Fruit fly (Drosophila melanogaster) whole organism, embryonic: Measurements from ENCODE around the gene CG14721.

Experiments used
- Awh ChIP-seq: fragments of 200-800 bp; sonication (Bioruptor generic); IDR thresholded peaks from 2 replicates; pipeline ENCODE4, ENCODE4 v1.3.6; 2022; ENCODE audit warnings: missing biosample characterization, missing genetic modification characterization
- B-H1 ChIP-seq: fragments of 200-800 bp; sonication (Bioruptor generic); IDR thresholded peaks from 3 replicates; pipeline ENCODE4 v1.3.6; 2022; ENCODE audit warnings: missing biosample characterization, missing genetic modification characterization
- C15 ChIP-seq: fragments of 200-800 bp; sonication (Bioruptor generic); IDR thresholded peaks from 3 replicates; pipeline ENCODE4 v1.3.6; 2022; ENCODE audit warnings: missing biosample characterization, missing genetic modification characterization
- CG11398 ChIP-seq: fragments of 200-800 bp; sonication (Bioruptor generic); optimal IDR thresholded peaks from 2 replicates; lab custom pipeline; 2016; ENCODE audit warnings: missing biosample characterization, missing genetic modification characterization
- CG1233 ChIP-seq: fragments of 200-800 bp; sonication (Bioruptor generic); optimal IDR thresholded peaks from 4 replicates; lab custom pipeline; 2018; ENCODE audit warnings: missing biosample characterization, mild to moderate bottlenecking, missing genetic modification characterization
- CG14965 ChIP-seq: fragments of 200-800 bp; sonication (Bioruptor generic); optimal IDR thresholded peaks from 2 replicates; lab custom pipeline; 2016; ENCODE audit warnings: missing biosample characterization, missing genetic modification characterization, borderline replicate concordance
- CG1529 ChIP-seq: fragments of 200-800 bp; sonication (Bioruptor generic); optimal IDR thresholded peaks from 3 replicates; lab custom pipeline; 2018; ENCODE audit warnings: missing biosample characterization, missing genetic modification characterization
- CG1647 ChIP-seq: fragments of 200-800 bp; sonication (Bioruptor generic); optimal IDR thresholded peaks from 3 replicates; lab custom pipeline; 2016; ENCODE audit warnings: missing biosample characterization, missing genetic modification characterization
- CG17328 ChIP-seq: fragments of 200-800 bp; sonication (Bioruptor generic); IDR thresholded peaks from 2 replicates; pipeline ENCODE4 v1.3.6; 2022; ENCODE audit warnings: missing biosample characterization, missing genetic modification characterization
- CG18476 ChIP-seq: fragments of 200-800 bp; sonication (Bioruptor generic); optimal IDR thresholded peaks from 2 replicates; lab custom pipeline; 2016; ENCODE audit warnings: missing biosample characterization, mild to moderate bottlenecking, missing genetic modification characterization
- CG3163 ChIP-seq: fragments of 200-800 bp; sonication (Bioruptor generic); optimal IDR thresholded peaks from 3 replicates; lab custom pipeline; 2016; ENCODE audit warnings: missing biosample characterization, missing genetic modification characterization
- CG32532 ChIP-seq: fragments of 200-800 bp; sonication (Bioruptor generic); IDR thresholded peaks from 2 replicates; pipeline ENCODE4 v1.3.6; 2022; ENCODE audit warnings: missing biosample characterization, missing genetic modification characterization
- CG4282 ChIP-seq: fragments of 200-800 bp; sonication (Bioruptor generic); optimal IDR thresholded peaks from 2 replicates; lab custom pipeline; 2016; ENCODE audit warnings: missing biosample characterization, missing genetic modification characterization
- CG4404 ChIP-seq: fragments of 200-800 bp; sonication (Bioruptor generic); IDR thresholded peaks from 2 replicates; pipeline ENCODE4 v1.3.6; 2022; ENCODE audit warnings: missing biosample characterization, missing genetic modification characterization
- CG4617 ChIP-seq: fragments of 200-800 bp; sonication (Bioruptor generic); optimal IDR thresholded peaks from 3 replicates; lab custom pipeline; 2016; ENCODE audit warnings: missing biosample characterization, missing genetic modification characterization, borderline replicate concordance
- CG5180 ChIP-seq: fragments of 200-800 bp; sonication (Bioruptor generic); optimal IDR thresholded peaks from 3 replicates; lab custom pipeline; 2017; ENCODE audit warnings: missing biosample characterization, missing genetic modification characterization, mild to moderate bottlenecking, moderate library complexity, missing genetic modification reagents
- CG6254 ChIP-seq: fragments of 200-800 bp; sonication (Bioruptor generic); optimal IDR thresholded peaks from 3 replicates; lab custom pipeline; 2017; ENCODE audit warnings: mild to moderate bottlenecking, missing biosample characterization, missing genetic modification reagents, missing genetic modification characterization
- CG6689 ChIP-seq: fragments of 200-800 bp; sonication (Bioruptor generic); IDR thresholded peaks from 2 replicates; pipeline ENCODE4 v1.3.6; 2022; ENCODE audit warnings: missing biosample characterization, missing genetic modification characterization
- CG6791 ChIP-seq: fragments of 200-800 bp; sonication (Bioruptor generic); IDR thresholded peaks from 3 replicates; pipeline ENCODE4 v1.3.6; 2022; ENCODE audit warnings: missing biosample characterization, missing genetic modification characterization; ENCODE audit not compliant: partially characterized antibody
- CG6854 ChIP-seq: fragments of 200-800 bp; sonication (Bioruptor generic); optimal IDR thresholded peaks from 3 replicates; lab custom pipeline; 2017; ENCODE audit warnings: missing biosample characterization, mild to moderate bottlenecking, missing genetic modification characterization
- CG7786 ChIP-seq: fragments of 200-800 bp; sonication (Bioruptor generic); optimal IDR thresholded peaks from 2 replicates; lab custom pipeline; 2016; ENCODE audit warnings: missing biosample characterization, missing genetic modification characterization
- CG8089 ChIP-seq: fragments of 200-800 bp; sonication (Bioruptor generic); optimal IDR thresholded peaks from 3 replicates; lab custom pipeline; 2016; ENCODE audit warnings: missing biosample characterization, missing genetic modification characterization
- CG8478 ChIP-seq: fragments of >200 bp; optimal IDR thresholded peaks from 2 replicates; lab custom pipeline; 2018
- CG8765 ChIP-seq: fragments of 200-800 bp; sonication (Bioruptor generic); IDR thresholded peaks from 2 replicates; pipeline ENCODE4 v1.3.6; 2022; ENCODE audit warnings: missing biosample characterization, missing genetic modification characterization
- CG8924 ChIP-seq: fragments of 200-800 bp; optimal IDR thresholded peaks from 3 replicates; lab custom pipeline; 2019; ENCODE audit warnings: missing biosample characterization, mild to moderate bottlenecking, missing genetic modification characterization, moderate library complexity
- CTCF ChIP-seq: fragments of 200-800 bp; sonication (Bioruptor generic); optimal IDR thresholded peaks from 2 replicates; lab custom pipeline; 2017; ENCODE audit warnings: missing biosample characterization, mild to moderate bottlenecking, missing genetic modification characterization, moderate library complexity
- CkIIα-i1 ChIP-seq: fragments of 200-800 bp; sonication (Bioruptor generic); IDR thresholded peaks from 2 replicates; pipeline ENCODE4 v1.3.6; 2022; ENCODE audit warnings: missing biosample characterization, missing genetic modification characterization
- Dad ChIP-seq: fragments of 200-800 bp; sonication (Bioruptor generic); optimal IDR thresholded peaks from 3 replicates; lab custom pipeline; 2016; ENCODE audit warnings: missing biosample characterization, missing genetic modification characterization
- Elba2 ChIP-seq: fragments of 200-800 bp; sonication (Bioruptor generic); optimal IDR thresholded peaks from 3 replicates; lab custom pipeline; 2016; ENCODE audit warnings: missing biosample characterization, missing genetic modification characterization
- Hey ChIP-seq: fragments of 200-800 bp; sonication (Bioruptor generic); optimal IDR thresholded peaks from 3 replicates; lab custom pipeline; 2018; ENCODE audit warnings: missing biosample characterization, mild to moderate bottlenecking, missing genetic modification characterization
- HmgZ ChIP-seq: fragments of 200-800 bp; sonication (Bioruptor generic); optimal IDR thresholded peaks from 2 replicates; lab custom pipeline; 2018; ENCODE audit warnings: missing biosample characterization, mild to moderate bottlenecking, missing genetic modification characterization
- Hr51 ChIP-seq, 2 experiments: fragments of 200-800 bp; sonication (Bioruptor generic); optimal IDR thresholded peaks; 2 replicates in 1 of 2; 3 replicates in 1 of 2; lab custom pipeline; 2016 to 2018; ENCODE audit warnings: missing biosample characterization in 2 of 2, missing genetic modification characterization in 2 of 2, mild to moderate bottlenecking in 1 of 2, moderate library complexity in 1 of 2
- Lpt ChIP-seq: fragments of >200 bp; optimal IDR thresholded peaks from 2 replicates; lab custom pipeline; 2018; ENCODE audit warnings: missing biosample characterization, missing genetic modification characterization
- Med ChIP-seq: fragments of 200-800 bp; sonication (Bioruptor generic); peaks from one replicate; lab custom pipeline; 2016; ENCODE audit warnings: missing biosample characterization, missing genetic modification characterization, mild to moderate bottlenecking, inconsistent platforms, moderate library complexity
- NFAT ChIP-seq: fragments of 200-800 bp; sonication (Bioruptor generic); IDR thresholded peaks from 2 replicates; pipeline ENCODE4 v1.3.6; 2022; ENCODE audit warnings: missing biosample characterization, missing genetic modification characterization
- Sry-δ ChIP-seq: fragments of 200-800 bp; sonication (Bioruptor generic); optimal IDR thresholded peaks from 2 replicates; lab custom pipeline; 2016; ENCODE audit warnings: missing biosample characterization, missing genetic modification characterization
- Taf1 ChIP-seq: fragments of 200-800 bp; sonication (Bioruptor generic); IDR thresholded peaks from 2 replicates; pipeline ENCODE4 v1.3.6; 2022; ENCODE audit warnings: missing biosample characterization, missing genetic modification characterization
- Tbp ChIP-seq: fragments of >200 bp; optimal IDR thresholded peaks from 2 replicates; lab custom pipeline; 2018; ENCODE audit warnings: missing biosample characterization, missing genetic modification characterization
- Vsx1 ChIP-seq: fragments of 200-800 bp; sonication (Bioruptor generic); optimal IDR thresholded peaks from 2 replicates; lab custom pipeline; 2017; ENCODE audit warnings: missing biosample characterization, mild to moderate bottlenecking, missing genetic modification characterization, missing genetic modification reagents
- Xbp1 ChIP-seq: fragments of 200-800 bp; sonication (Bioruptor generic); optimal IDR thresholded peaks from 3 replicates; lab custom pipeline; 2016; ENCODE audit warnings: missing biosample characterization, mild to moderate bottlenecking, missing genetic modification characterization
- ase ChIP-seq: fragments of 200-800 bp; sonication (Bioruptor generic); IDR thresholded peaks from 3 replicates; pipeline ENCODE4 v1.3.6; 2022; ENCODE audit warnings: missing biosample characterization, missing genetic modification characterization
- caup ChIP-seq: fragments of 200-800 bp; sonication (Bioruptor generic); optimal IDR thresholded peaks from 3 replicates; lab custom pipeline; 2017; ENCODE audit warnings: missing biosample characterization, mild to moderate bottlenecking, missing genetic modification characterization, moderate library complexity; ENCODE audit not compliant: severe bottlenecking
- dati ChIP-seq: fragments of 200-800 bp; sonication (Bioruptor generic); IDR thresholded peaks from 2 replicates; pipeline ENCODE4 v1.3.6; 2022; ENCODE audit warnings: missing biosample characterization, missing genetic modification characterization
- emc ChIP-seq: fragments of 200-800 bp; sonication (Bioruptor generic); optimal IDR thresholded peaks from 2 replicates; lab custom pipeline; 2016; ENCODE audit warnings: missing biosample characterization, missing genetic modification characterization
- fd96Cb ChIP-seq: fragments of 200-800 bp; sonication (Bioruptor generic); optimal IDR thresholded peaks from 2 replicates; lab custom pipeline; 2018; ENCODE audit warnings: missing biosample characterization, mild to moderate bottlenecking, missing genetic modification characterization, moderate library complexity
- ftz-f1 ChIP-seq: fragments of 200-800 bp; sonication (Bioruptor generic); optimal IDR thresholded peaks from 2 replicates; lab custom pipeline; 2016; ENCODE audit warnings: missing biosample characterization, missing genetic modification characterization
- gce ChIP-seq: fragments of 200-800 bp; sonication (Bioruptor generic); IDR thresholded peaks from 3 replicates; pipeline ENCODE4 v1.3.6; 2022; ENCODE audit warnings: missing biosample characterization, missing genetic modification characterization
- kni ChIP-seq: fragments of 200-800 bp; sonication (Bioruptor generic); optimal IDR thresholded peaks from 3 replicates; lab custom pipeline; 2017; ENCODE audit warnings: mild to moderate bottlenecking, missing biosample characterization, missing genetic modification reagents, missing genetic modification characterization
- phol ChIP-seq: fragments of 200-800 bp; sonication (Bioruptor generic); optimal IDR thresholded peaks from 3 replicates; lab custom pipeline; 2018; ENCODE audit warnings: missing biosample characterization, mild to moderate bottlenecking, missing genetic modification characterization, moderate library complexity
- sr ChIP-seq: fragments of 200-800 bp; sonication (Bioruptor generic); IDR thresholded peaks from 3 replicates; pipeline ENCODE4 v1.3.6; 2022; ENCODE audit warnings: missing biosample characterization, missing genetic modification characterization
- wor ChIP-seq: fragments of 200-800 bp; sonication (Bioruptor generic); IDR thresholded peaks from 2 replicates; pipeline ENCODE4 v1.3.6; 2022; ENCODE audit warnings: missing biosample characterization, missing genetic modification characterization

The CG14721 gene

dm6 chr3R:11779357-11780018, 44.2 kb downstream of the CG14721 start (continued):
- TF ChIP-seq CG1529, result peak; percentile 76
- TF ChIP-seq Taf1 (GFP tag; lab: Robert Waterston, UW), result no peak
- no peak for TF ChIP-seq CG6791 (GFP tag; lab: Robert Waterston, UW)
- TF ChIP-seq NFAT (GFP tag; lab: Robert Waterston, UW), result no peak
- TF ChIP-seq phol (tag; lab: Kevin White, UChicago), result peak; percentile 92
- TF ChIP-seq Elba2 (GFP tag; lab: Kevin White, UChicago), result no peak
- peak; percentile 37 for TF ChIP-seq CG4617
- peak; percentile 48 for TF ChIP-seq CG6689 (GFP tag; lab: Robert Waterston, UW)
- TF ChIP-seq ftz-f1 (GFP tag; lab: Kevin White, UChicago), result no peak
- TF ChIP-seq emc (GFP tag; lab: Kevin White, UChicago), result no peak
- peak; percentile 49 for TF ChIP-seq CG7786 (GFP tag; lab: Kevin White, UChicago)
- TF ChIP-seq Xbp1, result peak; percentile 79
- TF ChIP-seq CkIIα-i1 (GFP tag; lab: Robert Waterston, UW), result no peak
- peak; percentile 65 for TF ChIP-seq CG4404 (GFP tag; lab: Robert Waterston, UW)
- peak; percentile 87 for TF ChIP-seq Med
- no peak for TF ChIP-seq CG5180 (GFP tag; lab: Kevin White, UChicago)
- peak; percentile 35; the same call in 1 of the 2 replicates for TF ChIP-seq wor (GFP tag; lab: Robert Waterston, UW)
- TF ChIP-seq gce, result 0 out of 3 replicates have a peak, but pooled peaks have one; percentile 18
- no peak; the same call in 2 of the 3 replicates for TF ChIP-seq B-H1 (GFP tag; lab: Robert Waterston, UW)
- peak; percentile 75 for TF ChIP-seq CG6254
- TF ChIP-seq sr (GFP tag; lab: Robert Waterston, UW), result no peak
- no peak for TF ChIP-seq CG3163 (GFP tag; lab: Kevin White, UChicago)
- no peak for TF ChIP-seq CG8478 (lab: Kevin White, UChicago)
- peak; percentile 75 for TF ChIP-seq CG17328 (GFP tag; lab: Robert Waterston, UW)
- peak; percentile 1 for TF ChIP-seq Sry-δ (GFP tag; lab: Kevin White, UChicago)
- peak; percentile 87 for TF ChIP-seq CG8924 (tag; lab: Kevin White, UChicago)
- peak; percentile 43; the same call in 1 of the 2 replicates for TF ChIP-seq Awh (GFP tag; lab: Robert Waterston, UW)
- peak; percentile 32 for TF ChIP-seq CG1233
- TF ChIP-seq ase, result peak; percentile 20; the same call in 1 of the 3 replicates
- TF ChIP-seq CG18476 (GFP tag; lab: Kevin White, UChicago), result peak; percentile 78
- peak; percentile 40 for TF ChIP-seq CG11398 (GFP tag; lab: Kevin White, UChicago)
- TF ChIP-seq HmgZ, result no peak
- TF ChIP-seq Tbp (GFP tag; lab: Kevin White, UChicago), result no peak
- TF ChIP-seq CG14965 (GFP tag; lab: Kevin White, UChicago), result no peak
- TF ChIP-seq CG32532 (GFP tag; lab: Robert Waterston, UW), result no peak
- peak; percentile 98 for TF ChIP-seq kni (GFP tag; lab: Kevin White, UChicago)
- peak; percentile 61 for TF ChIP-seq Lpt (GFP tag; lab: Kevin White, UChicago)
- peak; percentile 92 for TF ChIP-seq fd96Cb
- TF ChIP-seq C15 (GFP tag; lab: Robert Waterston, UW), result no peak
- peak; percentile 31 for TF ChIP-seq CG8089 (GFP tag; lab: Kevin White, UChicago)
- peak; percentile 32; the same call in 1 of the 2 replicates for TF ChIP-seq CG8765 (GFP tag; lab: Robert Waterston, UW)
- TF ChIP-seq CG6854, result no peak
- TF ChIP-seq CTCF (GFP tag; lab: Kevin White, UChicago), result no peak
- TF ChIP-seq Vsx1 (GFP tag; lab: Kevin White, UChicago), result peak; percentile 41
- no peak for TF ChIP-seq Dad (GFP tag; lab: Kevin White, UChicago)
- TF ChIP-seq Hr51 (GFP tag; optimal IDR thresholded peaks at IDR 0.05; lab: Kevin White, UChicago), result peak in 1 of 2 experiments; percentile 57
- TF ChIP-seq dati (GFP tag; lab: Robert Waterston, UW), result no peak
- no peak for TF ChIP-seq caup (GFP tag; lab: Kevin White, UChicago)
- peak; percentile 46 for TF ChIP-seq CG1647 (GFP tag; lab: Kevin White, UChicago)
- no peak for TF ChIP-seq Hey
- no peak for TF ChIP-seq CG4282 (GFP tag; lab: Kevin White, UChicago)
